Worm (Caenorhabditis elegans): Measurements from ENCODE around the gene gpx-7.

gpx-7 gene

ce11 chrX:7814747-7815146, 15.2 kb upstream of the gpx-7 start:
- TF ChIP-seq elt-2 (tag; optimal IDR thresholded peaks at IDR 0.05), result peak; percentile 50
- TF ChIP-seq hlh-30 (tag; optimal IDR thresholded peaks at IDR 0.05; ENCODE audit: insufficient read depth), result no peak
- TF ChIP-seq pha-4 (tag; optimal IDR thresholded peaks at IDR 0.05), result no peak
- TF ChIP-seq eyg-1 (tag; optimal IDR thresholded peaks at IDR 0.05), result no peak
- no peak for TF ChIP-seq dmd-4 (tag; optimal IDR thresholded peaks at IDR 0.05; ENCODE audit: borderline replicate concordance)
- TF ChIP-seq ets-4 (tag; optimal IDR thresholded peaks at IDR 0.05), result no peak

DNA sequence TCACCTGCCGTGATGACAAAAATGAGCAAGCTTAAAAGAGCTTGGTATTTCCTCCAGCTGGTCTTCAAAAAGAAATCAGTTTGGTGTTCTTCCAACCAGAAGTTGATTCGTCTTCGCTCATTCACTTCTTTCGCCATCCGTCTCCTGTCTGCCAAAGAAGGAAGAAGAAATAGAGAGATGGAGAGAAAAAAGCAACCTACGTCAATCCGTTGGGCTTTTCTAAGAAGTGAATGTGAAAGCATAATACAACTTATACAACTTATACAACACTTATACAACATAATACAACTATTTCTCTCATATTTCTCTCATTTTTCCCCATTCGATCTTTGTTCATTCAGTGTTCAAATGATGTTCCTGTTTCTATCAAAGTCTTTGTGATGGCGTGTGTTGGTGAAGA, 11.4 kb upstream of the gpx-7 start:
- TF ChIP-seq K09A11.1 (tag; optimal IDR thresholded peaks at IDR 0.05; ENCODE audit: insufficient read depth) (no peak), dmd-4 (tag; optimal IDR thresholded peaks at IDR 0.05; ENCODE audit: borderline replicate concordance) (no peak), tbx-7 (tag; optimal IDR thresholded peaks at IDR 0.05) (no peak), pha-4 (tag; optimal IDR thresholded peaks at IDR 0.05) (no peak)

DNA sequence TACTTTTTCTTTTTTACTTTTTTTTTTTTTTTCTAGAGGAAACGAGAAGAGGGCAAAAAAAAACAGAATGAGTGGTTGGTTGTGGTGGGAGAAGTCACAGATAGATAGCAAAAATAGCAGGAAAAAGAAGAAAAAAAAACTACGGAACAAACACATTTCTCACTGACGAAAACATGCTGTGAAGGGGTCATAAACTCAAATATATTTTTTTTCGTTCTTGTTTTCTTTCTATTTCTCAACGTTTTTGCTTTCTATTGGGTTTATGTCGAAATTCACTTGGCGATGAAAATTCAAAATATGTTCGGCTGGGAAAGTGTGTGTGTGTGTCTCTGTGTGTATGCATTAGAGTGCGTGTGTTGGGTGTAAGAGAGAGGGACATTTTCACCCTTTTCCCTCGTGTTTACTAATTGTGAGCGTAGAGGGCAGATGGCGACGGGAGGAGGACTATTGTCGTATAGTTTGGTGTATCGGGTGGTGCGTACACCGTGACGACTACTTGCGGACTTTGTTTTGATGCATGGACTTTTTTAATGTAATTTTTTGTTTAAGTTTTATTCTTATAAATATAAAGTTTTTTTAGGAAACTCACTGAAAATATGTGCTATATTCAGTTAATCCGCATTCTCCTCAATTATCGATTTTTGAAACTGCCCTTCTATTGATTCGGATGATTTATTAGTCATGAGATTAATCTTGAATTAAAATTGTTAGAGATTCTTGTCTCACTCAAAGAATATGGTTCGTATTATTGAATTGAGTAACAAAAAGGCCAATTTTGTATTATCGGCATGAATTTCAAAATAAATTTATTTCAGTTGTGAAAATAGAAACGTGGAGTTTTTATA, 10.0 kb upstream of the gpx-7 start:
- peak; percentile 41 for TF ChIP-seq pros-1 (tag; optimal IDR thresholded peaks at IDR 0.05)
- peak; percentile 64 for TF ChIP-seq ceh-30 (tag; optimal IDR thresholded peaks at IDR 0.05)
- peak; percentile 34 for TF ChIP-seq unc-42 (tag; optimal IDR thresholded peaks at IDR 0.05)
- peak; percentile 64 for TF ChIP-seq ceh-31 (tag; optimal IDR thresholded peaks at IDR 0.05)
- peak; percentile 26 for TF ChIP-seq ceh-18 (tag; optimal IDR thresholded peaks at IDR 0.05)
- TF ChIP-seq ceh-14 (tag; optimal IDR thresholded peaks at IDR 0.05), result no peak
- peak; percentile 68 for TF ChIP-seq nfya-1 (tag; optimal IDR thresholded peaks at IDR 0.05)
- no peak for TF ChIP-seq C08G9.2 (tag; optimal IDR thresholded peaks at IDR 0.05)
- peak; percentile 23 for TF ChIP-seq hlh-8 (tag; optimal IDR thresholded peaks at IDR 0.05)
- TF ChIP-seq hlh-30 (tag; optimal IDR thresholded peaks at IDR 0.05; ENCODE audit: insufficient read depth), result peak; percentile 62
- no peak for TF ChIP-seq K09A11.1 (tag; optimal IDR thresholded peaks at IDR 0.05; ENCODE audit: insufficient read depth)
- TF ChIP-seq sdc-2 (tag; optimal IDR thresholded peaks at IDR 0.05), result peak; percentile 5
- peak; percentile 39 for TF ChIP-seq ceh-2 (tag; optimal IDR thresholded peaks at IDR 0.05)
- TF ChIP-seq pat-9 (tag; optimal IDR thresholded peaks at IDR 0.05), result peak; percentile 5
- TF ChIP-seq lin-11 (tag; optimal IDR thresholded peaks at IDR 0.05), result no peak
- no peak for TF ChIP-seq gmeb-2 (tag; optimal IDR thresholded peaks at IDR 0.05)
- no peak for TF ChIP-seq mec-3 (tag; optimal IDR thresholded peaks at IDR 0.05; ENCODE audit: borderline replicate concordance)
- TF ChIP-seq tbx-2 (tag; optimal IDR thresholded peaks at IDR 0.05), result peak; percentile 73
- peak; percentile 17 for TF ChIP-seq madf-2 (tag; optimal IDR thresholded peaks at IDR 0.05)
- peak; percentile 30 for TF ChIP-seq rnt-1 (tag; optimal IDR thresholded peaks at IDR 0.05)
- peak; percentile 74 for TF ChIP-seq unc-55 (GFP tag; optimal IDR thresholded peaks at IDR 0.05)
- TF ChIP-seq elt-2 (tag; optimal IDR thresholded peaks at IDR 0.05), result peak; percentile 20
- TF ChIP-seq pqm-1 (tag; optimal IDR thresholded peaks at IDR 0.05), result no peak
- TF ChIP-seq pax-1 (tag; optimal IDR thresholded peaks at IDR 0.05), result no peak
- peak; percentile 2 for TF ChIP-seq fkh-6 (tag; optimal IDR thresholded peaks at IDR 0.05)
- TF ChIP-seq ceh-19 (GFP tag; optimal IDR thresholded peaks at IDR 0.05), result peak; percentile 48

ce11 chrX:7808388-7808787, 8.8 kb upstream of the gpx-7 start:
- TF ChIP-seq ahr-1 (tag; optimal IDR thresholded peaks at IDR 0.05), result no peak
- TF ChIP-seq hlh-15 (tag; optimal IDR thresholded peaks at IDR 0.05), result no peak
- TF ChIP-seq pha-2 (tag; optimal IDR thresholded peaks at IDR 0.05), result no peak

DNA sequence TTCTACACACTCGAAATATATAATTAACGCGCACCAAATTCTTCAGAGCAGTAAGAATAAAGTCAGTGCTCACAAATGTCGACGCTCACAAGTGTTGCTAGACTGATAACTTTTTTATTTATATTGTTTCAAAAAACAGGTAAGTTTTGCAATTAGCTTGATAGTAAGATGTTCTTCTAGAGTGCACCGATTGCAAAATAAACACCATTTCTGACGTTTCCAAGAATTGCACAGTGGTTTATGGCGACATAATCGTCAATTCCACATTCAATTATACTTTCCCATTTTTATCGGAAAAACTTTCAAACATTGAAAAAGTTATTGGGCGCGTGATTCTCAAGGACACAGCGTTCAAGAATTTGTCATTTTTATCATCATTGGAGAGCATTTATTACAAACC, 790 bp upstream of the gpx-7 start:
- TF ChIP-seq hlh-30 (tag; optimal IDR thresholded peaks at IDR 0.05; ENCODE audit: insufficient read depth), result no peak
- TF ChIP-seq ref-2 (tag; optimal IDR thresholded peaks at IDR 0.05), result no peak
- no peak for TF ChIP-seq hlh-13 (GFP tag; optimal IDR thresholded peaks at IDR 0.05)
- no peak for TF ChIP-seq ttx-3 (tag; optimal IDR thresholded peaks at IDR 0.05)
- TF ChIP-seq ceh-19 (GFP tag; optimal IDR thresholded peaks at IDR 0.05), result no peak
- TF ChIP-seq ceh-22 (tag; optimal IDR thresholded peaks at IDR 0.05), result no peak

Data from whole organism, late embryonic.